Worm (Caenorhabditis elegans) whole organism, L1 larva: ENCODE measurements around the gene Y54G2A.41.

ENCODE experiments used
- C04F5.9 ChIP-seq: sonication (generic microtip); optimal IDR thresholded peaks from 2 replicates; lab custom pipeline; 2016; ENCODE audit warnings: missing genetic modification characterization, missing compliant biosample characterization
- C16A3.4 ChIP-seq: fragments of 150-350 bp; optimal IDR thresholded peaks from 2 replicates; lab custom pipeline; 2014; ENCODE audit warnings: missing biosample characterization, missing genetic modification characterization
- C34B4.2 ChIP-seq: sonication (generic microtip); optimal IDR thresholded peaks from 2 replicates; lab custom pipeline; 2017; ENCODE audit warnings: mild to moderate bottlenecking, missing genetic modification characterization, missing compliant biosample characterization
- Y116A8C.19 ChIP-seq: sonication (generic microtip); optimal IDR thresholded peaks from 2 replicates; lab custom pipeline; 2016; ENCODE audit warnings: missing compliant biosample characterization, missing genetic modification characterization, borderline replicate concordance
- alr-1 ChIP-seq: fragments of 200-800 bp; sonication (Bioruptor generic); optimal IDR thresholded peaks from 2 replicates; lab custom pipeline; 2018; ENCODE audit warnings: borderline replicate concordance, mild to moderate bottlenecking, missing genetic modification characterization, missing compliant biosample characterization
- ama-1 ChIP-seq: fragments of 150-350 bp; optimal IDR thresholded peaks from 2 replicates; lab custom pipeline; 2014
- ceh-63 ChIP-seq: fragments of 200-800 bp; sonication (Bioruptor generic); optimal IDR thresholded peaks from 2 replicates; lab custom pipeline; 2018; ENCODE audit warnings: mild to moderate bottlenecking, missing genetic modification characterization, missing compliant biosample characterization
- ceh-82 ChIP-seq, 3 experiments: fragments of 150-350 bp in 1 of 3; sonication (generic microtip) in 2 of 3; optimal IDR thresholded peaks; 2 replicates each; lab custom pipeline; 2014 to 2017; ENCODE audit warnings: missing biosample characterization in 3 of 3, missing genetic modification characterization in 3 of 3
- ceh-88 ChIP-seq: fragments of 200-800 bp; sonication (Bioruptor generic); IDR thresholded peaks from 2 replicates; pipeline ENCODE4 v1.3.6; 2022; ENCODE audit warnings: missing genetic modification characterization, missing compliant biosample characterization
- ceh-90 ChIP-seq: sonication (generic microtip); optimal IDR thresholded peaks from 2 replicates; lab custom pipeline; 2016; ENCODE audit warnings: missing genetic modification characterization, missing compliant biosample characterization
- ces-1 ChIP-seq: fragments of 150-350 bp; optimal IDR thresholded peaks from 2 replicates; lab custom pipeline; 2014; ENCODE audit warnings: missing biosample characterization, missing genetic modification reagents, missing genetic modification characterization
- dsc-1 ChIP-seq: sonication (generic microtip); optimal IDR thresholded peaks from 2 replicates; lab custom pipeline; 2016; ENCODE audit warnings: mild to moderate bottlenecking, missing genetic modification characterization, missing compliant biosample characterization
- efl-1 ChIP-seq, 4 experiments: fragments of 150-350 bp; optimal IDR thresholded peaks in 3 of 4; peaks in 1 of 4; 1 replicate in 1 of 4; 2 replicates in 3 of 4; lab custom pipeline; 2014; ENCODE audit warnings: missing biosample characterization in 2 of 4, missing genetic modification characterization in 2 of 4, missing genetic modification reagents in 2 of 4
- efl-3 ChIP-seq: fragments of 200-800 bp; sonication (Bioruptor generic); optimal IDR thresholded peaks from 2 replicates; lab custom pipeline; 2018; ENCODE audit warnings: mild to moderate bottlenecking, missing genetic modification characterization, missing compliant biosample characterization
- egl-13 ChIP-seq: sonication (generic microtip); optimal IDR thresholded peaks from 2 replicates; lab custom pipeline; 2016; ENCODE audit warnings: missing genotype, missing genetic modification reagents, missing genetic modification characterization, missing compliant biosample characterization
- egl-27 ChIP-seq, 2 experiments: fragments of 150-350 bp in 1 of 2; sonication (generic microtip); optimal IDR thresholded peaks; 3 replicates each; lab custom pipeline; 2017 to 2018; ENCODE audit warnings: missing biosample characterization in 2 of 2, missing genetic modification characterization in 2 of 2, missing genetic modification reagents in 2 of 2
- elt-3 ChIP-seq, 6 experiments: fragments of 150-350 bp in 1 of 6; sonication (generic microtip); optimal IDR thresholded peaks; 2 replicates each; lab custom pipeline; 2017 to 2018; ENCODE audit warnings: missing biosample characterization in 6 of 6, missing genetic modification characterization in 6 of 6, inconsistent platforms in 1 of 6
- ets-5 ChIP-seq: fragments of 200-800 bp; sonication (Bioruptor generic); IDR thresholded peaks from 2 replicates; pipeline ENCODE4 v1.3.6; 2022; ENCODE audit warnings: missing genetic modification characterization, missing compliant biosample characterization
- fkh-4 ChIP-seq: sonication (generic microtip); optimal IDR thresholded peaks from 2 replicates; lab custom pipeline; 2016; ENCODE audit warnings: missing compliant biosample characterization, missing genetic modification characterization, borderline replicate concordance
- fkh-8 ChIP-seq: sonication (generic microtip); optimal IDR thresholded peaks from 2 replicates; lab custom pipeline; 2016; ENCODE audit warnings: mild to moderate bottlenecking, missing genetic modification characterization, missing compliant biosample characterization
- fos-1 ChIP-seq: fragments of 150-350 bp; optimal IDR thresholded peaks from 2 replicates; lab custom pipeline; 2014; ENCODE audit warnings: missing biosample characterization, missing genetic modification characterization
- hlh-4 ChIP-seq: sonication (generic microtip); optimal IDR thresholded peaks from 2 replicates; lab custom pipeline; 2016; ENCODE audit warnings: mild to moderate bottlenecking, missing genetic modification characterization, missing compliant biosample characterization
- hpl-2 ChIP-seq: fragments of 150-350 bp; optimal IDR thresholded peaks from 2 replicates; lab custom pipeline; 2014; ENCODE audit warnings: missing biosample characterization, missing genetic modification reagents, missing genetic modification characterization
- isw-1 ChIP-seq: fragments of 200-800 bp; sonication (Bioruptor generic); IDR thresholded peaks from 2 replicates; pipeline ENCODE4 v1.3.6; 2022; ENCODE audit warnings: missing genetic modification characterization, missing compliant biosample characterization
- jun-1 ChIP-seq: fragments of 150-350 bp; optimal IDR thresholded peaks from 2 replicates; lab custom pipeline; 2014; ENCODE audit warnings: missing biosample characterization, missing genetic modification reagents, missing genetic modification characterization
- lin-14 ChIP-seq: fragments of 200-800 bp; sonication (Bioruptor generic); optimal IDR thresholded peaks from 2 replicates; lab custom pipeline; 2018; ENCODE audit warnings: mild to moderate bottlenecking, missing genetic modification characterization, moderate library complexity, missing compliant biosample characterization
- lin-39 ChIP-seq: fragments of 150-350 bp; optimal IDR thresholded peaks from 2 replicates; lab custom pipeline; 2014; ENCODE audit warnings: missing biosample characterization, missing genetic modification reagents, missing genetic modification characterization
- lir-3 ChIP-seq: sonication (generic microtip); optimal IDR thresholded peaks from 2 replicates; lab custom pipeline; 2016; ENCODE audit warnings: mild to moderate bottlenecking, missing genetic modification characterization, moderate library complexity, missing compliant biosample characterization; ENCODE audit not compliant: poor library complexity
- lsy-2 ChIP-seq, 2 experiments: fragments of 150-350 bp; optimal IDR thresholded peaks; 2 replicates each; lab custom pipeline; 2014; ENCODE audit warnings: missing biosample characterization in 2 of 2, missing genetic modification characterization in 2 of 2
- mdl-1 ChIP-seq, 2 experiments: fragments of 150-350 bp; optimal IDR thresholded peaks; 2 replicates each; lab custom pipeline; 2014 to 2017; ENCODE audit warnings: missing biosample characterization in 2 of 2, missing genetic modification characterization in 2 of 2, inconsistent platforms in 1 of 2
- nhr-11 ChIP-seq: fragments of 150-350 bp; optimal IDR thresholded peaks from 2 replicates; lab custom pipeline; 2014; ENCODE audit warnings: missing biosample characterization, missing genetic modification characterization
- nhr-12 ChIP-seq: sonication (generic microtip); optimal IDR thresholded peaks from 2 replicates; lab custom pipeline; 2017; ENCODE audit warnings: missing biosample characterization, missing genetic modification characterization
- nhr-19 ChIP-seq: fragments of 200-800 bp; sonication (Bioruptor generic); conservative IDR thresholded peaks from 2 replicates; pipeline ENCODE4 v1.3.6; 2022; ENCODE audit warnings: missing genetic modification characterization, missing compliant biosample characterization
- nhr-20 ChIP-seq: sonication (generic microtip); optimal IDR thresholded peaks from 2 replicates; lab custom pipeline; 2016; ENCODE audit warnings: mild to moderate bottlenecking, missing genetic modification characterization, missing compliant biosample characterization
- nhr-237 ChIP-seq: fragments of 150-350 bp; optimal IDR thresholded peaks from 2 replicates; lab custom pipeline; 2014; ENCODE audit warnings: missing biosample characterization, missing genetic modification characterization
- nhr-77 ChIP-seq: fragments of 150-350 bp; optimal IDR thresholded peaks from 2 replicates; lab custom pipeline; 2014; ENCODE audit warnings: missing biosample characterization, missing genetic modification characterization
- nhr-90 ChIP-seq: sonication (generic microtip); optimal IDR thresholded peaks from 2 replicates; lab custom pipeline; 2016; ENCODE audit warnings: mild to moderate bottlenecking, missing genetic modification characterization, missing compliant biosample characterization; ENCODE audit not compliant: poor library complexity
- rnt-1 ChIP-seq: sonication (generic microtip); optimal IDR thresholded peaks from 2 replicates; lab custom pipeline; 2016; ENCODE audit warnings: mild to moderate bottlenecking, missing genetic modification characterization, moderate library complexity, missing compliant biosample characterization
- skn-1 ChIP-seq: fragments of 150-350 bp; optimal IDR thresholded peaks from 2 replicates; lab custom pipeline; 2014; ENCODE audit warnings: missing biosample characterization, missing genetic modification characterization
- sox-4 ChIP-seq: sonication (generic microtip); optimal IDR thresholded peaks from 2 replicates; lab custom pipeline; 2016; ENCODE audit warnings: missing genetic modification characterization, missing compliant biosample characterization
- sptf-1 ChIP-seq: fragments of 150-350 bp; optimal IDR thresholded peaks from 2 replicates; lab custom pipeline; 2014; ENCODE audit warnings: missing biosample characterization, missing genetic modification characterization
- swsn-7 ChIP-seq: sonication (generic microtip); optimal IDR thresholded peaks from 2 replicates; lab custom pipeline; 2016; ENCODE audit warnings: missing genetic modification characterization, missing compliant biosample characterization
- tlp-1 ChIP-seq: fragments of 150-350 bp; optimal IDR thresholded peaks from 2 replicates; lab custom pipeline; 2014; ENCODE audit warnings: missing biosample characterization, missing genetic modification characterization
- unc-30 ChIP-seq: sonication (generic microtip); optimal IDR thresholded peaks from 2 replicates; lab custom pipeline; 2017; ENCODE audit warnings: missing biosample characterization, missing genetic modification characterization
- unc-98 ChIP-seq: fragments of 200-800 bp; sonication (Bioruptor generic); IDR thresholded peaks from 2 replicates; pipeline ENCODE4 v1.3.6; 2022; ENCODE audit warnings: missing genetic modification characterization, missing compliant biosample characterization
- vab-15 ChIP-seq: sonication (generic microtip); optimal IDR thresholded peaks from 2 replicates; lab custom pipeline; 2017; ENCODE audit warnings: missing genotype, mild to moderate bottlenecking, missing genetic modification characterization, missing compliant biosample characterization
- xbp-1 ChIP-seq: sonication (generic microtip); optimal IDR thresholded peaks from 2 replicates; lab custom pipeline; 2016; ENCODE audit warnings: missing genetic modification characterization, missing compliant biosample characterization
- zag-1 ChIP-seq: fragments of 150-350 bp; optimal IDR thresholded peaks from 2 replicates; lab custom pipeline; 2014; ENCODE audit warnings: missing biosample characterization, missing genetic modification characterization
- zip-4 ChIP-seq: fragments of 200-800 bp; sonication (Bioruptor generic); optimal IDR thresholded peaks from 2 replicates; lab custom pipeline; 2018; ENCODE audit warnings: mild to moderate bottlenecking, missing genetic modification characterization, moderate library complexity, missing compliant biosample characterization
- ztf-4 ChIP-seq: fragments of 150-350 bp; optimal IDR thresholded peaks from 2 replicates; lab custom pipeline; 2014; ENCODE audit warnings: missing biosample characterization, missing genetic modification characterization

Gene Y54G2A.41

DNA sequence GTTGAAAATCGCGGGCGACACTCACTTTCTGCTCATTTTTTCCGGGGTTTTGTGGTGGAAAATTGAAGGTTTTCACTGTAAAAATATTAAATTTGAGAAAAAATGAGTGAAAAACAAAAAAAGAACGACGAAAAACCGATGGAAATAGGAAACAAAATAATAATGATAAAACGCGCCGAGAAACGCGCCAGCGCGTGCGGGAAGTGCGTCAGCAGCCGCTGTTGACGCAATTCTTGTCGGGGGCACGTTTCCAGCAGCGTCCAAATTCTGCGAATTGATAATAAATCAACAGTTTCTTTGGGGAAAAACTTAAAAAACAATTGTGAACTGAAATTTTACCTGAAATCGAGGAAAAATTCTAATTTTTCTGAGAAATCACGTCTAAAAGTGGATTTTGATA lies 25.9 kb upstream of the Y54G2A.41 start, which contains the start of gene ubxn-2 (continued):
- peak; percentile 60 for TF ChIP-seq C04F5.9 (tag; lab: Kevin White, UChicago)
- TF ChIP-seq ets-5 = no peak
- peak; percentile 75 for TF ChIP-seq jun-1 (tag; lab: Kevin White, UChicago)
- peak; percentile 85 for TF ChIP-seq fkh-8 (tag; lab: Kevin White, UChicago)
- TF ChIP-seq lsy-2 (tag; optimal IDR thresholded peaks at IDR 0.05; lab: Kevin White, UChicago) = peak; percentile 89 to 90
- TF ChIP-seq mdl-1 (tag; optimal IDR thresholded peaks at IDR 0.05; lab: Kevin White, UChicago) = peak in 1 of 2 experiments; percentile 76
- TF ChIP-seq hpl-2 = no peak
- no peak for TF ChIP-seq hlh-4 (tag; lab: Kevin White, UChicago)
- TF ChIP-seq C34B4.2 (tag; lab: Kevin White, UChicago) = no peak
- peak; percentile 94 for TF ChIP-seq rnt-1 (tag; lab: Kevin White, UChicago)
- TF ChIP-seq ceh-63 (GFP tag; lab: Kevin White, UChicago) = no peak
- TF ChIP-seq ama-1 (lab: Kevin White, UChicago) = no peak
- peak; percentile 83 for TF ChIP-seq nhr-19
- no peak for TF ChIP-seq ces-1 (GFP tag; lab: Kevin White, UChicago)
- peak; percentile 89 to 91 (median 90) for TF ChIP-seq ceh-82 (tag; optimal IDR thresholded peaks at IDR 0.05; lab: Kevin White, UChicago)
- peak in 3 of 6 experiments; percentile 20 to 77 (median 63) for TF ChIP-seq elt-3 (tag; optimal IDR thresholded peaks at IDR 0.05; lab: Kevin White, UChicago)
- no peak for TF ChIP-seq alr-1 (tag; lab: Kevin White, UChicago)
- TF ChIP-seq efl-3 (GFP tag; lab: Kevin White, UChicago) = no peak
- peak; percentile 56 for TF ChIP-seq fkh-4 (tag; lab: Kevin White, UChicago)
- peak; percentile 68 for TF ChIP-seq lin-39 (tag; lab: Kevin White, UChicago)
- peak; percentile 91 for TF ChIP-seq nhr-90 (tag; lab: Kevin White, UChicago)
- TF ChIP-seq zip-4 = peak; percentile 67
- TF ChIP-seq nhr-11 (tag; lab: Kevin White, UChicago) = no peak
- no peak for TF ChIP-seq vab-15 (tag; lab: Kevin White, UChicago)
- TF ChIP-seq egl-13 (tag; lab: Kevin White, UChicago) = peak; percentile 66
- TF ChIP-seq sptf-1 (tag; lab: Kevin White, UChicago) = no peak
- peak; percentile 77 for TF ChIP-seq lin-14 (GFP tag; lab: Kevin White, UChicago)
- TF ChIP-seq tlp-1 = no peak
- peak; percentile 65 for TF ChIP-seq unc-30
- peak; percentile 87 for TF ChIP-seq skn-1 (tag; lab: Kevin White, UChicago)
- TF ChIP-seq ceh-88 (GFP tag; lab: Robert Waterston, UW) = 0 out of 2 replicates have a peak, but pooled peaks have one; percentile 43
- no peak for TF ChIP-seq nhr-12 (tag; lab: Kevin White, UChicago)
- TF ChIP-seq dsc-1 = peak; percentile 88
- TF ChIP-seq ztf-4 (tag; lab: Kevin White, UChicago) = peak; percentile 14
- peak; percentile 70 for TF ChIP-seq C16A3.4 (tag; lab: Kevin White, UChicago)
- TF ChIP-seq lir-3 (tag; lab: Kevin White, UChicago) = no peak
- TF ChIP-seq sox-4 (tag; lab: Kevin White, UChicago) = peak; percentile 75
- TF ChIP-seq fos-1 = peak; percentile 54
- peak; percentile 82 for TF ChIP-seq nhr-20 (tag; lab: Kevin White, UChicago)
- no peak for TF ChIP-seq Y116A8C.19 (tag; lab: Kevin White, UChicago)
- TF ChIP-seq unc-98 (GFP tag; lab: Robert Waterston, UW) = no peak
- TF ChIP-seq ceh-90 = peak; percentile 62
- peak; percentile 79 to 86 for TF ChIP-seq efl-1 (optimal IDR thresholded peaks at IDR 0.05; lab: Kevin White, UChicago)
- TF ChIP-seq efl-1 (GFP tag; optimal IDR thresholded peaks at IDR 0.05 in 1 of 2; lab: Kevin White, UChicago) = peak; percentile 82 to 98
- TF ChIP-seq xbp-1 (tag; lab: Kevin White, UChicago) = peak; percentile 84
- TF ChIP-seq nhr-77 = peak; percentile 50
- no peak for TF ChIP-seq zag-1
- TF ChIP-seq nhr-237 (tag; lab: Kevin White, UChicago) = no peak
- no peak for TF ChIP-seq egl-27 (tag; optimal IDR thresholded peaks at IDR 0.05; lab: Kevin White, UChicago)
- TF ChIP-seq isw-1 (GFP tag; lab: Robert Waterston, UW) = peak; percentile 87
- TF ChIP-seq swsn-7 (tag; lab: Kevin White, UChicago) = peak; percentile 89
